Worm (Caenorhabditis elegans) whole organism, L4/young adult: Measurements from ENCODE around the gene srz-12.

Source experiments
- W03F9.2 ChIP-seq: fragments of 150-350 bp; optimal IDR thresholded peaks from 2 replicates; lab custom pipeline; 2014; ENCODE audit warnings: missing biosample characterization, missing genetic modification characterization
- dao-5 ChIP-seq: sonication (generic microtip); optimal IDR thresholded peaks from 2 replicates; lab custom pipeline; 2016; ENCODE audit warnings: missing genotype, missing genetic modification characterization, moderate library complexity, missing compliant biosample characterization
- him-1 ChIP-seq: sonication (generic microtip); optimal IDR thresholded peaks from 2 replicates; lab custom pipeline; 2016; ENCODE audit warnings: missing genotype, missing genetic modification reagents, missing genetic modification characterization, missing compliant biosample characterization

DNA sequence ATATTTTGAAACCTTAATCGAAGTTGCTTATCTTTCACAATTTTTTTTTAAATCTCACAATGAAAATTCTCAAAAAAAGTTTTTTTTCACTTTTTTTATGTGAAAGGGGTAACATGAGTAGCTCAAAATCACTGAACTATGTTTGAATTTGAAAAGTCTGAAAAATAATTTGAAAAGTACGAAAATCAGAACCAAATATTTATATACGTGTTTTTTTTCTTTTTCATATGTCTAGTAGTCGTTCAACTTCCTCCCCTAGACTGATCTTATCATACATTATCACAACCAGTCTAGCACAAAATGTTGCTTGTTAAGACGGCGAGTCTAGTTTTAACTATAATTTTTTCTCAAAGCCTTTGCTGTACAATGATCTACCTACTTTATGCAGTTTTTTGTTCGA lies 41.1 kb downstream of the srz-12 start, which contains the start of gene srbc-49:
- TF ChIP-seq him-1 (no peak), dao-5 (tag; lab: Kevin White, UChicago) (no peak), W03F9.2 (tag; lab: Kevin White, UChicago) (no peak)
